Fruit fly (Drosophila melanogaster): ENCODE measurements around the gene futsch.

Gene futsch

DNA sequence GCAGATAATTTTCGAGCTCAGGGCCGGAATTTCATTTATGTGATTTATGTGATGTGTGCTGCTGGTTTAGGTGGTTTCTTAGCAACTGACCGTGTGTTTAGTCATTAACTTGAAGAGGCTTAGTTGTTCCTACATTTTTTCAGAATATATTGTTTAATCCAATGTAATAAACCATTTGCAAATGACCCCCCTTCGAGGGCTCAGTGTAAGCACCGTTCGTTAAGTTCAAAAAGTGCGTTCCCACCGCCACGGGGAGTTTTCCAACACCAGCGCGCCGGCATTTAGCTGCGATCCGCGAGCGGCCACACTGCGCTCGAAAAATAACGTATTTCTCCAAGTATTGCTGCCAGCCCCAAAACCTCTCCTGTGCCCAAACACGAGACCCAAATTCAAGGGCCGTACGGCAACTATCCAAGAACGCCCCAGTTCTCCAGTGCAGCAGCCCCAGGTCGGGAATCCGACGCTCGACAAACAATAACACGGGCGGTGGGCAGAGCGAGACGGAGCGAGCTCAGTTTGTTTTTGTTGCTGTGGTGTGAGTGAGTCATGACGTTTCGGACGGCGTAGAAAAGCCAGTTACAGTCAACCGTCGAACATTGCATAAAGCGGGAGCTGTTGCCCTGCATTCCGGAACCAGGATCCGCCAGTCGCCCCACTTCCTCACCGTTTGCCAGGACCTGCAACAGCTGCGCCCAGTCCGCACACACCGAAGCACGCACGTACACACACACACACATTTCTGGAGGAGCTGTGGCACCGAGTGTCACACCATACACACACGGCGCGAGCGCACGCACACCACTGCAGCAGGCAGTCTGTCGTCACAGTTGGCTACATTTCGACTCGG is 69.6 kb downstream of the futsch start, which contains the start of gene rush (continued):
- TF ChIP-seq Stat92E (GFP tag; optimal IDR thresholded peaks at IDR 0.05) (no peak), Sin3A (optimal IDR thresholded peaks at IDR 0.05) (peak; percentile 58), pb (GFP tag; optimal IDR thresholded peaks at IDR 0.05) (no peak), CoRest (tag; optimal IDR thresholded peaks at IDR 0.05) (peak; percentile 44), Taf1 (GFP tag; IDR thresholded peaks at IDR 0.05) (0 out of 2 replicates have a peak, but pooled peaks have one; percentile 11), z (GFP tag; IDR thresholded peaks at IDR 0.05) (no peak), CG7928 (GFP tag; optimal IDR thresholded peaks at IDR 0.05) (no peak), repo (GFP tag; optimal IDR thresholded peaks at IDR 0.05) (no peak), Elba2 (GFP tag; optimal IDR thresholded peaks at IDR 0.05) (no peak), D19B (GFP tag; optimal IDR thresholded peaks at IDR 0.05) (no peak), ewg (GFP tag; optimal IDR thresholded peaks at IDR 0.05) (peak; percentile 26), Abd-B (GFP tag; optimal IDR thresholded peaks at IDR 0.05) (no peak), Sox102F (GFP tag; optimal IDR thresholded peaks at IDR 0.05) (no peak), HLH4C (GFP tag; IDR thresholded peaks at IDR 0.05; ENCODE audit: partially characterized antibody) (no peak), salm (tag; optimal IDR thresholded peaks at IDR 0.05) (no peak), luna (GFP tag; optimal IDR thresholded peaks at IDR 0.05) (no peak), CG8281 (tag; optimal IDR thresholded peaks at IDR 0.05) (no peak), CG3407 (GFP tag; optimal IDR thresholded peaks at IDR 0.05) (no peak), CG8478 (optimal IDR thresholded peaks at IDR 0.05) (peak; percentile 63), Fer2 (tag; optimal IDR thresholded peaks at IDR 0.05) (no peak), so (GFP tag; IDR thresholded peaks at IDR 0.05) (no peak), Dref (GFP tag; IDR thresholded peaks at IDR 0.05) (peak; percentile 50)

DNA sequence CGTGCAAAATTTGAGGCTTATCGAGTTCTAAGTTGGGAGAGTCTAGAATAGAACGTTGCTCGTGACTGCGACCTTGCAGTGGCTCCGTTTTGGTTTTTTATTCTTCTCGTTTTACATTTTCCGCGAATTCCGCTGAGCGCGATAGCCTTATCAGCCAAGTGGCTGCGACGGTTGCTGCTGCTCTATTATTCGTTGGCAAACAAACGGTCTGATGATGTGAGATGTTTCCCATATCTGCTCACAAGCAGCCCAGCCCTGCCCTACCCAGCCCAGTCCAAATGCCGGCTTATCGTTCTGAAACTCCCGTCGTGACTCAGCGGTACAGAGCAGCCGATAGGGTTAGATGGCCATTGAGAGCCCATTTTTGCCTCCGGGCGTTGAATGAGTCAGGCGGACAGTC is 71.6 kb downstream of the futsch start:
- no peak for TF ChIP-seq Gsc (GFP tag; IDR thresholded peaks at IDR 0.05)
- peak; percentile 20 for TF ChIP-seq sug (tag; optimal IDR thresholded peaks at IDR 0.05)
- no peak for TF ChIP-seq Dek (tag; optimal IDR thresholded peaks at IDR 0.05)
- peak; percentile 87 for TF ChIP-seq CG15479 (GFP tag; optimal IDR thresholded peaks at IDR 0.05)
- TF ChIP-seq CG14050 (GFP tag; IDR thresholded peaks at IDR 0.05): no peak
- TF ChIP-seq CG2678 (tag; optimal IDR thresholded peaks at IDR 0.05): no peak
- peak; percentile 23 for TF ChIP-seq CG10543 (GFP tag; optimal IDR thresholded peaks at IDR 0.05)
- no peak for TF ChIP-seq inv (GFP tag; IDR thresholded peaks at IDR 0.05; ENCODE audit: partially characterized antibody)
- no peak for TF ChIP-seq sqz (GFP tag; optimal IDR thresholded peaks at IDR 0.05)
- TF ChIP-seq nom (GFP tag; optimal IDR thresholded peaks at IDR 0.05): peak; percentile 4
- no peak for TF ChIP-seq sens (GFP tag)
- TF ChIP-seq tx (GFP tag; optimal IDR thresholded peaks at IDR 0.05): no peak
- no peak for TF ChIP-seq CG2712 (tag; optimal IDR thresholded peaks at IDR 0.05)
- TF ChIP-seq CG34376 (GFP tag; optimal IDR thresholded peaks at IDR 0.05): peak; percentile 45
- no peak for TF ChIP-seq CG10565 (GFP tag; optimal IDR thresholded peaks at IDR 0.05)

Data from whole organism, embryonic.